Worm (Caenorhabditis elegans): ENCODE measurements around the gene math-40.

ce11 chrII:1806358-1806757, 24.1 kb upstream of the math-40 start, which contains the start of gene C08F1.12:
- no peak for TF ChIP-seq tbx-2 (tag; optimal IDR thresholded peaks at IDR 0.05)
- TF ChIP-seq ztf-4 (tag; optimal IDR thresholded peaks at IDR 0.05): no peak
- TF ChIP-seq nhr-76 (tag; optimal IDR thresholded peaks at IDR 0.05): no peak
- TF ChIP-seq hmg-11 (tag; optimal IDR thresholded peaks at IDR 0.05): no peak
- TF ChIP-seq ceh-16 (tag; optimal IDR thresholded peaks at IDR 0.05): no peak
- TF ChIP-seq nhr-237 (tag; optimal IDR thresholded peaks at IDR 0.05): no peak
- TF ChIP-seq aly-2 (tag; optimal IDR thresholded peaks at IDR 0.05): no peak
